Worm (Caenorhabditis elegans) whole organism, midembryonic: ENCODE measurements around the gene tsp-2.

Source experiments
- T22C8.4 ChIP-seq: fragments of 200-800 bp; sonication (Bioruptor generic); IDR thresholded peaks from 2 replicates; pipeline ENCODE4 v1.3.6; 2022; ENCODE audit warnings: missing genetic modification characterization, missing compliant biosample characterization
- cog-1 ChIP-seq: sonication (generic microtip); optimal IDR thresholded peaks from 2 replicates; lab custom pipeline; 2016; ENCODE audit warnings: missing genetic modification characterization, missing compliant biosample characterization
- flt-1 ChIP-seq: fragments of 200-800 bp; sonication (Bioruptor generic); IDR thresholded peaks from 2 replicates; pipeline ENCODE4 v1.3.6; 2022; ENCODE audit warnings: missing genetic modification characterization, missing compliant biosample characterization
- klf-2 ChIP-seq: fragments of 200-800 bp; sonication (Bioruptor generic); conservative IDR thresholded peaks from 2 replicates; pipeline ENCODE4 v1.3.6; 2022; ENCODE audit warnings: missing genetic modification reagents, missing genetic modification characterization, missing compliant biosample characterization
- med-1 ChIP-seq: sonication (generic microtip); optimal IDR thresholded peaks from 2 replicates; lab custom pipeline; 2017; ENCODE audit warnings: missing genetic modification characterization, mild to moderate bottlenecking, missing compliant biosample characterization, antibody characterized with exemption, missing genetic modification reagents; ENCODE audit not compliant: insufficient read depth
- ref-1 ChIP-seq: fragments of 200-800 bp; sonication (Bioruptor generic); conservative IDR thresholded peaks from 2 replicates; pipeline ENCODE4 v1.3.6; 2022; ENCODE audit warnings: missing genetic modification reagents, missing genetic modification characterization, missing compliant biosample characterization
- tab-1 ChIP-seq: fragments of 200-800 bp; sonication (Bioruptor generic); IDR thresholded peaks from 2 replicates; pipeline ENCODE4 v1.3.6; 2022; ENCODE audit warnings: missing genetic modification characterization, missing compliant biosample characterization
- ztf-23 ChIP-seq: fragments of 200-800 bp; sonication (Bioruptor generic); IDR thresholded peaks from 2 replicates; pipeline ENCODE4 v1.3.6; 2022; ENCODE audit warnings: missing genetic modification reagents, missing genetic modification characterization, missing compliant biosample characterization
- ztf-29 ChIP-seq: fragments of 200-800 bp; sonication (Bioruptor generic); IDR thresholded peaks from 2 replicates; pipeline ENCODE4 v1.3.6; 2022; ENCODE audit warnings: missing genetic modification reagents, missing genetic modification characterization, missing compliant biosample characterization

The tsp-2 gene

ce11 chrIII:8228916-8229315, 8.8 kb downstream of the tsp-2 start:
- TF ChIP-seq cog-1 (tag; lab: Kevin White, UChicago): no peak
- TF ChIP-seq tab-1: no peak
- TF ChIP-seq med-1 (GFP tag; lab: Kevin White, UChicago): no peak
- no peak for TF ChIP-seq flt-1 (GFP tag; lab: Robert Waterston, UW)
- TF ChIP-seq ztf-29 (GFP tag; lab: Robert Waterston, UW): no peak
- TF ChIP-seq klf-2 (GFP tag; lab: Robert Waterston, UW): no peak
- no peak for TF ChIP-seq T22C8.4 (GFP tag; lab: Robert Waterston, UW)
- TF ChIP-seq ztf-23 (GFP tag; lab: Robert Waterston, UW): no peak
- no peak for TF ChIP-seq ref-1 (GFP tag; lab: Robert Waterston, UW)

ce11 chrIII:8227511-8227910, 10.2 kb downstream of the tsp-2 start, which contains the start of gene fbxl-1:
TSS of gene fbxl-1 (plus strand) at chrIII:8227830.
- no peak for TF ChIP-seq ref-1 (GFP tag; lab: Robert Waterston, UW)
- TF ChIP-seq T22C8.4 (GFP tag; lab: Robert Waterston, UW): no peak
- TF ChIP-seq med-1 (GFP tag; lab: Kevin White, UChicago): no peak
- TF ChIP-seq ztf-23 (GFP tag; lab: Robert Waterston, UW): no peak
- TF ChIP-seq flt-1 (GFP tag; lab: Robert Waterston, UW): peak; percentile 63
- no peak for TF ChIP-seq ztf-29 (GFP tag; lab: Robert Waterston, UW)

ce11 chrIII:8226178-8226577, 11.6 kb downstream of the tsp-2 start, which contains the start of gene rfs-1:
TSS of gene rfs-1 (plus strand) at chrIII:8226478.
- TF ChIP-seq ref-1 (GFP tag; lab: Robert Waterston, UW) (no peak), cog-1 (tag; lab: Kevin White, UChicago) (no peak), klf-2 (GFP tag; lab: Robert Waterston, UW) (no peak), flt-1 (GFP tag; lab: Robert Waterston, UW) (no peak), tab-1 (no peak), T22C8.4 (GFP tag; lab: Robert Waterston, UW) (no peak), ztf-29 (GFP tag; lab: Robert Waterston, UW) (no peak)

- no peak for TF ChIP-seq flt-1 (GFP tag; lab: Robert Waterston, UW)
- TF ChIP-seq tab-1: no peak
- TF ChIP-seq klf-2 (GFP tag; lab: Robert Waterston, UW): no peak
- TF ChIP-seq ref-1 (GFP tag; lab: Robert Waterston, UW): no peak
- no peak for TF ChIP-seq T22C8.4 (GFP tag; lab: Robert Waterston, UW)
- TF ChIP-seq ztf-29 (GFP tag; lab: Robert Waterston, UW): no peak
- no peak for TF ChIP-seq ztf-23 (GFP tag; lab: Robert Waterston, UW)
- TF ChIP-seq med-1 (GFP tag; lab: Kevin White, UChicago): no peak
- TF ChIP-seq cog-1 (tag; lab: Kevin White, UChicago): no peak
Measured at ce11 chrIII:8224769-8225168, 13.0 kb downstream of the tsp-2 start, which contains the start of gene mob-4. TSS of gene mob-4 (plus strand) at chrIII:8225097.

ce11 chrIII:8220081-8220480, 17.7 kb downstream of the tsp-2 start:
- TF ChIP-seq med-1 (GFP tag; lab: Kevin White, UChicago): no peak
- TF ChIP-seq ztf-29 (GFP tag; lab: Robert Waterston, UW): no peak

- TF ChIP-seq ref-1 (GFP tag; lab: Robert Waterston, UW): no peak
- TF ChIP-seq cog-1 (tag; lab: Kevin White, UChicago): no peak
- no peak for TF ChIP-seq tab-1
- no peak for TF ChIP-seq ztf-29 (GFP tag; lab: Robert Waterston, UW)
Measured at ce11 chrIII:8217919-8218318, 19.8 kb downstream of the tsp-2 start, which contains the start of gene C30A5.16. TSS of gene C30A5.16 (plus strand) at chrIII:8218219.

- TF ChIP-seq ref-1 (GFP tag; lab: Robert Waterston, UW) (no peak), tab-1 (no peak), T22C8.4 (GFP tag; lab: Robert Waterston, UW) (no peak), med-1 (GFP tag; lab: Kevin White, UChicago) (no peak), ztf-29 (GFP tag; lab: Robert Waterston, UW) (no peak), ztf-23 (GFP tag; lab: Robert Waterston, UW) (no peak), klf-2 (GFP tag; lab: Robert Waterston, UW) (no peak), flt-1 (GFP tag; lab: Robert Waterston, UW) (no peak), cog-1 (tag; lab: Kevin White, UChicago) (no peak)
Measured at ce11 chrIII:8216224-8216623, 21.5 kb downstream of the tsp-2 start, which contains the start of gene unc-86. TSS of gene unc-86 (minus strand) at chrIII:8216336.

ce11 chrIII:8211562-8211961, 26.2 kb downstream of the tsp-2 start:
- no peak for TF ChIP-seq flt-1 (GFP tag; lab: Robert Waterston, UW)
- TF ChIP-seq ztf-29 (GFP tag; lab: Robert Waterston, UW): no peak
- no peak for TF ChIP-seq med-1 (GFP tag; lab: Kevin White, UChicago)
- TF ChIP-seq ztf-23 (GFP tag; lab: Robert Waterston, UW): no peak
- no peak for TF ChIP-seq klf-2 (GFP tag; lab: Robert Waterston, UW)
- TF ChIP-seq T22C8.4 (GFP tag; lab: Robert Waterston, UW): no peak
- TF ChIP-seq ref-1 (GFP tag; lab: Robert Waterston, UW): no peak
- no peak for TF ChIP-seq cog-1 (tag; lab: Kevin White, UChicago)
- TF ChIP-seq tab-1: no peak

- TF ChIP-seq cog-1 (tag; lab: Kevin White, UChicago) (no peak), klf-2 (GFP tag; lab: Robert Waterston, UW) (no peak), tab-1 (no peak), ref-1 (GFP tag; lab: Robert Waterston, UW) (no peak), flt-1 (GFP tag; lab: Robert Waterston, UW) (no peak), T22C8.4 (GFP tag; lab: Robert Waterston, UW) (no peak), ztf-29 (GFP tag; lab: Robert Waterston, UW) (no peak), ztf-23 (GFP tag; lab: Robert Waterston, UW) (no peak), med-1 (GFP tag; lab: Kevin White, UChicago) (no peak)
Measured at ce11 chrIII:8209775-8210174, 28.0 kb downstream of the tsp-2 start, which contains the start of gene C30A5.10. TSS of gene C30A5.10 (minus strand) at chrIII:8209875.
